Fruit fly (Drosophila melanogaster): ENCODE measurements around the gene CG15185.

Gene CG15185

DNA sequence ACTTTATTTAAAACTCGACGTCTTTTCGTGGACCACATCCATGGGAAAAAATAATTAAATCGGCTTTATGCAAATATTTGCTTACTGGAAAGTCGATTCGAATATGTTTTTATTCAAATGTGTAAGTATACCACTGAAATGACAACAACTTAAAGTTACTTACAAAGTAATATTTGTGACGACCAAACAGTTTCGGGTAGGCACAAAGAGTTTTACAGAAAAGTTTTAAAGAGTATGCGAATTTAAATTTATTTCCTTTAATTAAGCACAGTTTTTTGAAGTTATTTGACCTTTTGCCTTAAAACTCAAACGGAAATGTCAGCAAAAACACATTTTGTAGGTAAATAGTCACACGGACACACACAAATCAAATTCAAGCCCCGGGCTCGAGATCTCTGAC, 21.4 kb downstream of the CG15185 start, which contains the start of gene Pif2:
TSS of gene Pif2 (plus strand) at position 301 of the 400 bp plus-strand sequence.
- TF ChIP-seq CG15710 (tag; optimal IDR thresholded peaks at IDR 0.05) (no peak), CG12605 (GFP tag; IDR thresholded peaks at IDR 0.05) (no peak), CG34367 (tag; optimal IDR thresholded peaks at IDR 0.05) (no peak), EcR (GFP tag; optimal IDR thresholded peaks at IDR 0.05) (no peak), Pif1A (GFP tag; optimal IDR thresholded peaks at IDR 0.05) (no peak), Snoo (tag; optimal IDR thresholded peaks at IDR 0.05) (no peak), CG8159 (tag; optimal IDR thresholded peaks at IDR 0.05) (no peak), D1 (tag; optimal IDR thresholded peaks at IDR 0.05) (no peak)

DNA sequence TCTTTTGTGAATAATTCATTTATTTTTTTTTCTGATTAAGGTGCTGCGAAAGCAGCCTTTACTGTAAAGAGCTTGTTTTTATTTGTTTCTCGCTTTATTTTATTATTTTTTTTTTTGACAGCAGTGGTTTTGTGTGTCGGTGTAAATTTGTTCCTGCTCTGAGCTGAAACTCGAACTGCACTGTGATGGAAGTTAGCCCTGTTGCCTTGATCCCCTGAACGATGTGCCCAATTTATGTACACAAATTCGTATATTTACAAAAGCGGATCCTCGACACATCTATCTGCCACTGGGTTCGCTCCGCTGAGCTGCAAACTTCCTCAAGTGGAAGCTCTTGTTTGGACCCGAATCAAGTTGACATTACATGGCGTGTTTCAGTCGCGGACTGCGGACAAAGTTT, 32.9 kb downstream of the CG15185 start, which contains the start of gene CG1137:
TSS of gene CG1137 (minus strand) at position 101 of the 400 bp plus-strand sequence.
- TF ChIP-seq D1 (tag; optimal IDR thresholded peaks at IDR 0.05) (no peak), CG8301 (tag; optimal IDR thresholded peaks at IDR 0.05) (no peak), CG13204 (GFP tag; optimal IDR thresholded peaks at IDR 0.05) (no peak), CG14655 (GFP tag; optimal IDR thresholded peaks at IDR 0.05) (no peak), CG10348 (GFP tag; IDR thresholded peaks at IDR 0.05) (no peak), Pif1B (GFP tag; optimal IDR thresholded peaks at IDR 0.05) (no peak), CG12605 (GFP tag; IDR thresholded peaks at IDR 0.05) (no peak), CG9948 (tag; optimal IDR thresholded peaks at IDR 0.05) (no peak), CG4496 (GFP tag; IDR thresholded peaks at IDR 0.05) (no peak), gl (tag; optimal IDR thresholded peaks at IDR 0.05) (no peak), CG8159 (tag; optimal IDR thresholded peaks at IDR 0.05) (no peak), fd96Ca (GFP tag; IDR thresholded peaks at IDR 0.05) (no peak)

DNA sequence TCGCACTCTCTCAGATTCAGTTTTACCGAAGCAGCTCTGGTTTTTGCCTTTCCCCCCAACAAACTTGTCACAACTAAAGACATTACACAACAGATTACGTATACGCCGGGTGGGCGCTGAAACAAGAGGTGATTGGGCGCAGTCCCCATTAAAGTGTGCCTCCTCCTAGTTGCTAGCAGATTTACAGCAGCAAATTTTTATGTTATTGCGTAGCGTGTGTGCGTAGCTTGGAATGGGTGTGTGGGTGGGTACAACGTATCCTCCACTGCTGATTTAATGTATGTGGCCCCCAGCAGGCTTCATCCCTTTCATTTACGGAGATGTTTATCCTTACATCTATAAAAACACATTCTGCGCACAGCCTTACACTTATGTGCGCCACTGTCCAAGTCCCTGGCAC, 41.5 kb downstream of the CG15185 start:
- TF ChIP-seq EcR (GFP tag; optimal IDR thresholded peaks at IDR 0.05) (no peak), CG8301 (tag; optimal IDR thresholded peaks at IDR 0.05) (no peak), CG4496 (GFP tag; IDR thresholded peaks at IDR 0.05) (no peak), Pif1A (GFP tag; optimal IDR thresholded peaks at IDR 0.05) (no peak), CG13204 (GFP tag; optimal IDR thresholded peaks at IDR 0.05) (no peak), Pif1B (GFP tag; optimal IDR thresholded peaks at IDR 0.05) (no peak), rn (GFP tag; IDR thresholded peaks at IDR 0.05) (no peak), CG10348 (GFP tag; IDR thresholded peaks at IDR 0.05) (no peak), CG9948 (tag; optimal IDR thresholded peaks at IDR 0.05) (no peak), CG34367 (tag; optimal IDR thresholded peaks at IDR 0.05) (no peak), CG17806 (tag; optimal IDR thresholded peaks at IDR 0.05) (no peak), CG32121 (GFP tag; IDR thresholded peaks at IDR 0.05) (no peak), CG14655 (GFP tag; optimal IDR thresholded peaks at IDR 0.05) (no peak), CG15710 (tag; optimal IDR thresholded peaks at IDR 0.05) (no peak), D1 (tag; optimal IDR thresholded peaks at IDR 0.05) (no peak), CG12605 (GFP tag; IDR thresholded peaks at IDR 0.05) (no peak), gl (tag; optimal IDR thresholded peaks at IDR 0.05) (no peak)

All from whole organism, pupa.